Worm (Caenorhabditis elegans) whole organism, L3 larva: ENCODE results near the gene T04C12.8.

Source experiments
- aly-2 ChIP-seq: fragments of 150-350 bp; optimal IDR thresholded peaks from 2 replicates; lab custom pipeline; 2014; ENCODE audit warnings: missing biosample characterization, missing genetic modification characterization
- ama-1 ChIP-seq: fragments of 150-350 bp; optimal IDR thresholded peaks from 2 replicates; lab custom pipeline; 2018
- elt-1 ChIP-seq: fragments of 150-350 bp; optimal IDR thresholded peaks from 2 replicates; lab custom pipeline; 2014; ENCODE audit warnings: missing biosample characterization, missing genetic modification characterization
- nhr-76 ChIP-seq: fragments of 150-350 bp; sonication (generic microtip); optimal IDR thresholded peaks from 5 replicates; lab custom pipeline; 2014; ENCODE audit warnings: missing biosample characterization, missing genetic modification characterization

ce11 chrV:11065513-11065912, 3.6 kb downstream of the T04C12.8 start, which contains the start of gene nlp-80:
- TF ChIP-seq ama-1 (lab: Kevin White, UChicago) (no peak), elt-1 (tag; lab: Kevin White, UChicago) (no peak), nhr-76 (tag; lab: Kevin White, UChicago) (no peak), aly-2 (tag; lab: Kevin White, UChicago) (no peak)
